Worm (Caenorhabditis elegans) whole organism, late embryonic: ENCODE results near the gene snt-1.
"Not testable (repeated sequence)": the region's sequence is repeated elsewhere in the genome, so short reads cannot be mapped to it uniquely, and the experiment has no call there.

Source experiments
- C08G9.2 ChIP-seq: sonication (generic microtip); optimal IDR thresholded peaks from 2 replicates; lab custom pipeline; 2016; ENCODE audit warnings: mild to moderate bottlenecking, missing genetic modification characterization, moderate library complexity, missing compliant biosample characterization
- C38D4.7 ChIP-seq: fragments of 200-800 bp; sonication (Bioruptor generic); optimal IDR thresholded peaks from 2 replicates; lab custom pipeline; 2018; ENCODE audit warnings: mild to moderate bottlenecking, missing genetic modification characterization, moderate library complexity, missing compliant biosample characterization
- K02D7.2 ChIP-seq: sonication (generic microtip); optimal IDR thresholded peaks from 2 replicates; lab custom pipeline; 2017; ENCODE audit warnings: mild to moderate bottlenecking, missing genetic modification characterization, missing compliant biosample characterization
- Y22D7AL.16 ChIP-seq: sonication (generic microtip); optimal IDR thresholded peaks from 2 replicates; lab custom pipeline; 2016; ENCODE audit warnings: missing genetic modification characterization, missing compliant biosample characterization
- ceh-14 ChIP-seq: sonication (generic microtip); optimal IDR thresholded peaks from 2 replicates; lab custom pipeline; 2016; ENCODE audit warnings: missing genotype, missing genetic modification characterization, missing compliant biosample characterization
- ceh-2 ChIP-seq: sonication (generic microtip); optimal IDR thresholded peaks from 2 replicates; lab custom pipeline; 2016; ENCODE audit warnings: missing genotype, missing genetic modification characterization, missing compliant biosample characterization
- ceh-22 ChIP-seq: sonication (generic microtip); optimal IDR thresholded peaks from 2 replicates; lab custom pipeline; 2017; ENCODE audit warnings: missing biosample characterization, missing genetic modification characterization
- ceh-24 ChIP-seq: sonication (generic microtip); optimal IDR thresholded peaks from 2 replicates; lab custom pipeline; 2016; ENCODE audit warnings: mild to moderate bottlenecking, missing genetic modification characterization, missing compliant biosample characterization
- ceh-31 ChIP-seq: sonication (generic microtip); optimal IDR thresholded peaks from 2 replicates; lab custom pipeline; 2016; ENCODE audit warnings: missing genetic modification characterization, missing compliant biosample characterization
- ceh-34 ChIP-seq: sonication (generic microtip); optimal IDR thresholded peaks from 2 replicates; lab custom pipeline; 2016; ENCODE audit warnings: mild to moderate bottlenecking, missing genetic modification characterization, missing compliant biosample characterization
- ceh-48 ChIP-seq: sonication (generic microtip); optimal IDR thresholded peaks from 2 replicates; lab custom pipeline; 2016; ENCODE audit warnings: missing genetic modification characterization, inconsistent platforms, missing compliant biosample characterization
- ceh-6 ChIP-seq: fragments of 200-800 bp; sonication (Bioruptor generic); optimal IDR thresholded peaks from 2 replicates; lab custom pipeline; 2018; ENCODE audit warnings: mild to moderate bottlenecking, missing genetic modification characterization, missing compliant biosample characterization
- che-1 ChIP-seq: sonication (generic microtip); optimal IDR thresholded peaks from 2 replicates; lab custom pipeline; 2016; ENCODE audit warnings: mild to moderate bottlenecking, missing genetic modification characterization, missing compliant biosample characterization
- dve-1 ChIP-seq: sonication (generic microtip); optimal IDR thresholded peaks from 2 replicates; lab custom pipeline; 2017; ENCODE audit warnings: antibody characterized with exemption, mild to moderate bottlenecking, missing genetic modification characterization, missing compliant biosample characterization
- elt-2 ChIP-seq: sonication (generic microtip); optimal IDR thresholded peaks from 2 replicates; lab custom pipeline; 2016; ENCODE audit warnings: missing genetic modification reagents, missing genetic modification characterization, missing compliant biosample characterization
- elt-4 ChIP-seq: sonication (generic microtip); optimal IDR thresholded peaks from 2 replicates; lab custom pipeline; 2016; ENCODE audit warnings: missing genetic modification characterization, missing compliant biosample characterization
- ets-4 ChIP-seq: sonication (generic microtip); optimal IDR thresholded peaks from 2 replicates; lab custom pipeline; 2016; ENCODE audit warnings: missing genetic modification characterization, missing compliant biosample characterization
- fax-1 ChIP-seq: sonication (generic microtip); optimal IDR thresholded peaks from 2 replicates; lab custom pipeline; 2016; ENCODE audit warnings: missing genotype, missing genetic modification characterization, missing compliant biosample characterization
- fkh-6 ChIP-seq: sonication (generic microtip); optimal IDR thresholded peaks from 2 replicates; lab custom pipeline; 2016; ENCODE audit warnings: missing genetic modification characterization, missing compliant biosample characterization
- hlh-15 ChIP-seq: sonication (generic microtip); optimal IDR thresholded peaks from 2 replicates; lab custom pipeline; 2016; ENCODE audit warnings: missing genetic modification characterization, missing compliant biosample characterization
- hlh-8 ChIP-seq: sonication (generic microtip); optimal IDR thresholded peaks from 2 replicates; lab custom pipeline; 2016; ENCODE audit warnings: missing genotype, missing genetic modification characterization, missing compliant biosample characterization
- lim-6 ChIP-seq: sonication (generic microtip); optimal IDR thresholded peaks from 2 replicates; lab custom pipeline; 2016; ENCODE audit warnings: missing genetic modification characterization, missing compliant biosample characterization
- madf-2 ChIP-seq: sonication (generic microtip); optimal IDR thresholded peaks from 2 replicates; lab custom pipeline; 2017; ENCODE audit warnings: missing genetic modification characterization, missing compliant biosample characterization
- nfya-1 ChIP-seq: sonication (generic microtip); optimal IDR thresholded peaks from 2 replicates; lab custom pipeline; 2017; ENCODE audit warnings: missing genetic modification characterization, mild to moderate bottlenecking, missing compliant biosample characterization, antibody characterized with exemption, moderate library complexity
- nhr-11 ChIP-seq: fragments of 150-350 bp; optimal IDR thresholded peaks from 2 replicates; lab custom pipeline; 2014; ENCODE audit warnings: missing biosample characterization, missing genetic modification characterization
- odd-2 ChIP-seq: sonication (generic microtip); optimal IDR thresholded peaks from 2 replicates; lab custom pipeline; 2017; ENCODE audit warnings: antibody characterized with exemption, mild to moderate bottlenecking, missing genetic modification characterization, missing compliant biosample characterization
- pat-9 ChIP-seq: fragments of 200-800 bp; sonication (Bioruptor generic); optimal IDR thresholded peaks from 2 replicates; lab custom pipeline; 2018; ENCODE audit warnings: mild to moderate bottlenecking, missing genetic modification characterization, moderate library complexity, missing compliant biosample characterization
- pax-1 ChIP-seq: fragments of 150-350 bp; optimal IDR thresholded peaks from 2 replicates; lab custom pipeline; 2014; ENCODE audit warnings: missing biosample characterization, missing genetic modification characterization
- pha-2 ChIP-seq: sonication (generic microtip); optimal IDR thresholded peaks from 2 replicates; lab custom pipeline; 2017; ENCODE audit warnings: mild to moderate bottlenecking, missing genetic modification characterization, missing compliant biosample characterization
- pha-4 ChIP-seq: fragments of 150-350 bp; optimal IDR thresholded peaks from 2 replicates; lab custom pipeline; 2018; ENCODE audit warnings: missing biosample characterization, missing genetic modification reagents, missing genetic modification characterization
- pqm-1 ChIP-seq: sonication (generic microtip); optimal IDR thresholded peaks from 2 replicates; lab custom pipeline; 2016; ENCODE audit warnings: missing genetic modification characterization, missing compliant biosample characterization
- ref-2 ChIP-seq: sonication (generic microtip); optimal IDR thresholded peaks from 2 replicates; lab custom pipeline; 2016; ENCODE audit warnings: missing genetic modification characterization, missing compliant biosample characterization
- rnt-1 ChIP-seq: sonication (generic microtip); optimal IDR thresholded peaks from 2 replicates; lab custom pipeline; 2016; ENCODE audit warnings: missing genetic modification characterization, missing compliant biosample characterization
- sdc-2 ChIP-seq: sonication (generic microtip); optimal IDR thresholded peaks from 2 replicates; lab custom pipeline; 2016; ENCODE audit warnings: missing genotype, missing genetic modification characterization, missing compliant biosample characterization
- tbx-2 ChIP-seq: sonication (generic microtip); optimal IDR thresholded peaks from 2 replicates; lab custom pipeline; 2016; ENCODE audit warnings: missing genetic modification characterization, missing compliant biosample characterization
- tbx-7 ChIP-seq: sonication (generic microtip); optimal IDR thresholded peaks from 2 replicates; lab custom pipeline; 2016; ENCODE audit warnings: missing genotype, missing genetic modification characterization, missing compliant biosample characterization
- ttx-3 ChIP-seq: sonication (generic microtip); optimal IDR thresholded peaks from 2 replicates; lab custom pipeline; 2016; ENCODE audit warnings: missing genetic modification reagents, missing genetic modification characterization, missing compliant biosample characterization
- unc-3 ChIP-seq, 2 experiments: fragments of 200-800 bp in 1 of 2; sonication (Bioruptor generic) in 1 of 2; sonication (generic microtip) in 1 of 2; conservative IDR thresholded peaks in 1 of 2; optimal IDR thresholded peaks in 1 of 2; 2 replicates each; pipeline versions ENCODE4 v1.3.6 to Lab custom; 2016 to 2022; ENCODE audit warnings: missing compliant biosample characterization in 2 of 2, missing genetic modification characterization in 2 of 2, missing genetic modification reagents in 1 of 2
- unc-42 ChIP-seq: sonication (generic microtip); optimal IDR thresholded peaks from 2 replicates; lab custom pipeline; 2016; ENCODE audit warnings: missing genotype, missing genetic modification characterization, missing compliant biosample characterization
- zip-5 ChIP-seq: sonication (generic microtip); optimal IDR thresholded peaks from 2 replicates; lab custom pipeline; 2016; ENCODE audit warnings: missing genetic modification characterization, missing compliant biosample characterization
- ztf-16 ChIP-seq: sonication (generic microtip); optimal IDR thresholded peaks from 2 replicates; lab custom pipeline; 2017; ENCODE audit warnings: missing genetic modification characterization, missing compliant biosample characterization

Gene snt-1

ce11 chrII:6772482-6772881 lies 38.3 kb upstream of the snt-1 start:
- TF ChIP-seq dve-1 (tag; lab: Kevin White, UChicago) (no peak), unc-3 (GFP tag; conservative IDR thresholded peaks at IDR 0.05; lab: Robert Waterston, UW) (no peak), unc-3 (tag; optimal IDR thresholded peaks at IDR 0.05; lab: Kevin White, UChicago) (peak; percentile 34), hlh-15 (tag; lab: Kevin White, UChicago) (no peak), unc-42 (peak; percentile 29)
- TF ChIP-seq, all 69 proteins: peak for 2

- TF ChIP-seq nfya-1 (tag; lab: Kevin White, UChicago); ceh-6 (GFP tag; lab: Kevin White, UChicago); ceh-24 (tag; lab: Kevin White, UChicago): not testable (repeated sequence)
- TF ChIP-seq, all 69 proteins: peak for 0; not testable (repeated sequence) for 69
These were observed 35.7 kb upstream of the snt-1 start, which contains the start of gene agr-1 for ce11 chrII:6775076-6775475. agr-1 (minus strand) TSS chrII:6775176.

- no peak for TF ChIP-seq ztf-16 (tag; lab: Kevin White, UChicago)
- no peak for TF ChIP-seq Y22D7AL.16 (tag; lab: Kevin White, UChicago)
- peak; percentile 14 for TF ChIP-seq lim-6
- TF ChIP-seq ceh-22 (tag; lab: Kevin White, UChicago): no peak
- peak; percentile 35 for TF ChIP-seq ref-2 (tag; lab: Kevin White, UChicago)
- no peak for TF ChIP-seq fax-1 (tag; lab: Kevin White, UChicago)
- TF ChIP-seq elt-4 (tag; lab: Kevin White, UChicago): no peak
- TF ChIP-seq pat-9 (tag; lab: Kevin White, UChicago): no peak
- peak; percentile 32 for TF ChIP-seq unc-42
- TF ChIP-seq ceh-14: peak; percentile 22
- TF ChIP-seq tbx-2 (tag; lab: Kevin White, UChicago): peak; percentile 74
- no peak for TF ChIP-seq pha-2 (tag; lab: Kevin White, UChicago)
- TF ChIP-seq K02D7.2 (tag; lab: Kevin White, UChicago): no peak
- no peak for TF ChIP-seq che-1 (tag; lab: Kevin White, UChicago)
- TF ChIP-seq elt-2 (tag; lab: Kevin White, UChicago): peak; percentile 39
- peak; percentile 83 for TF ChIP-seq C08G9.2 (tag; lab: Kevin White, UChicago)
- TF ChIP-seq rnt-1 (tag; lab: Kevin White, UChicago): peak; percentile 33
- no peak for TF ChIP-seq nhr-11
- TF ChIP-seq madf-2: no peak
- peak; percentile 9 for TF ChIP-seq ceh-34 (tag; lab: Kevin White, UChicago)
- no peak for TF ChIP-seq pqm-1 (tag; lab: Kevin White, UChicago)
- TF ChIP-seq pha-4 (tag; lab: Kevin White, UChicago): no peak
- no peak for TF ChIP-seq pax-1
- TF ChIP-seq hlh-8 (tag; lab: Kevin White, UChicago): peak; percentile 72
- TF ChIP-seq odd-2 (tag; lab: Kevin White, UChicago): no peak
- peak; percentile 4 for TF ChIP-seq nfya-1 (tag; lab: Kevin White, UChicago)
- TF ChIP-seq fkh-6 (tag; lab: Kevin White, UChicago): no peak
- peak; percentile 88 for TF ChIP-seq ceh-31 (tag; lab: Kevin White, UChicago)
- TF ChIP-seq sdc-2 (tag; lab: Kevin White, UChicago): no peak
- no peak for TF ChIP-seq C38D4.7 (GFP tag; lab: Kevin White, UChicago)
- peak; percentile 77 for TF ChIP-seq ceh-2
- no peak for TF ChIP-seq ceh-48
- TF ChIP-seq ets-4: peak; percentile 67
- TF ChIP-seq zip-5 (tag; lab: Kevin White, UChicago): peak; percentile 59
- peak; percentile 82 for TF ChIP-seq tbx-7 (tag; lab: Kevin White, UChicago)
- TF ChIP-seq ttx-3 (tag; lab: Kevin White, UChicago): no peak
- TF ChIP-seq, all 69 proteins: peak for 16
These were observed 34.2 kb upstream of the snt-1 start, which contains the start of gene ssup-72 for ce11 chrII:6776418-6777034. ssup-72 (plus strand) TSS chrII:6776598.
